Worm (Caenorhabditis elegans) whole organism, midembryonic: ENCODE measurements around the gene srw-41.

Experiments used
- T22C8.4 ChIP-seq: fragments of 200-800 bp; sonication (Bioruptor generic); IDR thresholded peaks from 2 replicates; pipeline ENCODE4 v1.3.6; 2022; ENCODE audit warnings: missing genetic modification characterization, missing compliant biosample characterization
- cog-1 ChIP-seq: sonication (generic microtip); optimal IDR thresholded peaks from 2 replicates; lab custom pipeline; 2016; ENCODE audit warnings: missing genetic modification characterization, missing compliant biosample characterization
- flt-1 ChIP-seq: fragments of 200-800 bp; sonication (Bioruptor generic); IDR thresholded peaks from 2 replicates; pipeline ENCODE4 v1.3.6; 2022; ENCODE audit warnings: missing genetic modification characterization, missing compliant biosample characterization
- klf-2 ChIP-seq: fragments of 200-800 bp; sonication (Bioruptor generic); conservative IDR thresholded peaks from 2 replicates; pipeline ENCODE4 v1.3.6; 2022; ENCODE audit warnings: missing genetic modification reagents, missing genetic modification characterization, missing compliant biosample characterization
- med-1 ChIP-seq: sonication (generic microtip); optimal IDR thresholded peaks from 2 replicates; lab custom pipeline; 2017; ENCODE audit warnings: missing genetic modification characterization, mild to moderate bottlenecking, missing compliant biosample characterization, antibody characterized with exemption, missing genetic modification reagents; ENCODE audit not compliant: insufficient read depth
- ref-1 ChIP-seq: fragments of 200-800 bp; sonication (Bioruptor generic); conservative IDR thresholded peaks from 2 replicates; pipeline ENCODE4 v1.3.6; 2022; ENCODE audit warnings: missing genetic modification reagents, missing genetic modification characterization, missing compliant biosample characterization
- tab-1 ChIP-seq: fragments of 200-800 bp; sonication (Bioruptor generic); IDR thresholded peaks from 2 replicates; pipeline ENCODE4 v1.3.6; 2022; ENCODE audit warnings: missing genetic modification characterization, missing compliant biosample characterization
- ztf-23 ChIP-seq: fragments of 200-800 bp; sonication (Bioruptor generic); IDR thresholded peaks from 2 replicates; pipeline ENCODE4 v1.3.6; 2022; ENCODE audit warnings: missing genetic modification reagents, missing genetic modification characterization, missing compliant biosample characterization
- ztf-29 ChIP-seq: fragments of 200-800 bp; sonication (Bioruptor generic); IDR thresholded peaks from 2 replicates; pipeline ENCODE4 v1.3.6; 2022; ENCODE audit warnings: missing genetic modification reagents, missing genetic modification characterization, missing compliant biosample characterization

srw-41 gene

ce11 chrV:16726915-16727314 lies 29.6 kb downstream of the srw-41 start, which contains the start of gene T25E12.14:
T25E12.14 (plus strand) TSS chrV:16727215.
- TF ChIP-seq T22C8.4 (GFP tag; lab: Robert Waterston, UW) (no peak), ztf-29 (GFP tag; lab: Robert Waterston, UW) (no peak), ztf-23 (GFP tag; lab: Robert Waterston, UW) (no peak), cog-1 (tag; lab: Kevin White, UChicago) (no peak)

- no peak for TF ChIP-seq flt-1 (GFP tag; lab: Robert Waterston, UW)
- no peak for TF ChIP-seq klf-2
Measured at ce11 chrV:16728431-16728830, 31.2 kb downstream of the srw-41 start, which contains the start of gene fbxa-127. fbxa-127 (plus strand) TSS chrV:16728731.

DNA sequence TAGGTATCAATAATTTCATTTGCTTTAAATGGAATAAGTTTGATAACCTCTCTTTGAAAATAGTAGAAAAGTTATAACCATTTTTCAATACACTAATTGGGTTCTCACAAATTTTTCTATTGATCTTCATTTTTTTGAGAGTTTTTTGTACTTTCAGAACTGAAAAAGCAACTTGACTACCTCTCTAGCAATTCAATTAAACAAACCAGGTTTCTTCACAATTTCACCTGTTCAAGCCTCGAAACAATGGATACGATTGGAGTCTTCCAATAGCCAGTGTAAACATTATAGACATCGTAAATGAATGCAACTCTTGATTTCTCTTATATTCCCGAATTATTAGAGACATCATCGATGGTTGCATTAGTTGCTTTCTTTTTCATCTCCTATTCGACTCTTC lies 32.7 kb downstream of the srw-41 start, which contains the start of gene srz-99:
TSS of gene srz-99 (plus strand) at position 301 of the 400 bp plus-strand sequence.
- TF ChIP-seq cog-1 (tag; lab: Kevin White, UChicago) (no peak), ztf-29 (GFP tag; lab: Robert Waterston, UW) (no peak), med-1 (GFP tag; lab: Kevin White, UChicago) (no peak), ref-1 (no peak), flt-1 (GFP tag; lab: Robert Waterston, UW) (no peak), T22C8.4 (GFP tag; lab: Robert Waterston, UW) (no peak), klf-2 (no peak), tab-1 (no peak), ztf-23 (GFP tag; lab: Robert Waterston, UW) (no peak)

DNA sequence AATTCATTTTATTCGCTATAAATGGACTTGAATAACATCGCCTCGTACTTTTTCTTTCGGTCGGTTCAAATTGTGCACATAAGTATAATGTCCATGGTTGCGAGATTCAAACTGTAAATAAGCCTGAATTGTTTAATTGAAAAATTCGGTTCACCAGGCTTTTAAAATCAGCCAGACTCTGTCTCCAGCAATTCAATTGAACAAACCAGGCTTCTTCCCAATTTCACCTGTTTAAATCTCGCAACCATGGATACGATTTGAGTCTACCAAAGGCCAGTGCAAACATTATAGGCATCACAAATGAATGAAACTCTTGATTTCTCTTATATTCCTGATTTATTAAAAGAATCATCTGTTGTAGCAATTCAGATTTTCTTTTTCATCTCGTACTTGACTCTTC lies 34.3 kb downstream of the srw-41 start, which contains the start of gene srz-100:
TSS of gene srz-100 (plus strand) at position 301 of the 400 bp plus-strand sequence.
- TF ChIP-seq ztf-29 (GFP tag; lab: Robert Waterston, UW) (no peak), tab-1 (no peak), ztf-23 (GFP tag; lab: Robert Waterston, UW) (no peak), klf-2 (no peak), med-1 (GFP tag; lab: Kevin White, UChicago) (no peak), cog-1 (tag; lab: Kevin White, UChicago) (no peak), T22C8.4 (GFP tag; lab: Robert Waterston, UW) (no peak), ref-1 (no peak), flt-1 (GFP tag; lab: Robert Waterston, UW) (no peak)

ce11 chrV:16733681-16734080 lies 36.4 kb downstream of the srw-41 start, which contains the start of gene T25E12.16:
T25E12.16 (minus strand) TSS chrV:16733781.
- TF ChIP-seq tab-1 (no peak), med-1 (GFP tag; lab: Kevin White, UChicago) (no peak), flt-1 (GFP tag; lab: Robert Waterston, UW) (no peak), klf-2 (no peak), ref-1 (no peak), ztf-29 (GFP tag; lab: Robert Waterston, UW) (no peak), cog-1 (tag; lab: Kevin White, UChicago) (no peak), ztf-23 (GFP tag; lab: Robert Waterston, UW) (no peak), T22C8.4 (GFP tag; lab: Robert Waterston, UW) (no peak)

DNA sequence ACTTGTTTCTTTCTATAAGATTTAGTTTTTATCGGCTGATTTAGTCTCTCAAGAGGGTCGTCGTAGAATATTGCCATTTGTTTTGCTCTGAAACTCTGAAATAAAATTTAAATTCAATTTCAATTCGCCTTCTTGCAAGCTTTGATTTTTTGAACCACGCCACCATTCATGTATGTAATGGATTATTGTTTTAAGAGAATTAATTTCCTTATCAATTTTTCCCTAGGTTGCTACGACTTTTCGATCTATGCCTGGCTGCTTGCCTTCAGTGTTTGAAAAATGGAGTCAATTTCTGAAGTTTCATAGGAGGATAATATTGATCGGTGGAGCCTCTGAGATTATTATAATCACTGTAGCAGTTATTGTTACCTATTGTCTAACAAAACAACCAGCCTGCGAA lies 38.2 kb downstream of the srw-41 start, which contains the start of the genes clec-38 and clec-34:
TSS of gene clec-38 (minus strand) at position 101 of the 400 bp plus-strand sequence.
TSS of gene clec-34 (plus strand) at position 248 of the 400 bp plus-strand sequence.
- TF ChIP-seq ref-1 = no peak
- no peak for TF ChIP-seq flt-1 (GFP tag; lab: Robert Waterston, UW)
- no peak for TF ChIP-seq cog-1 (tag; lab: Kevin White, UChicago)
- TF ChIP-seq med-1 (GFP tag; lab: Kevin White, UChicago) = no peak
- no peak for TF ChIP-seq klf-2
- no peak for TF ChIP-seq ztf-23 (GFP tag; lab: Robert Waterston, UW)
- no peak for TF ChIP-seq ztf-29 (GFP tag; lab: Robert Waterston, UW)
- no peak for TF ChIP-seq T22C8.4 (GFP tag; lab: Robert Waterston, UW)
- no peak for TF ChIP-seq tab-1

DNA sequence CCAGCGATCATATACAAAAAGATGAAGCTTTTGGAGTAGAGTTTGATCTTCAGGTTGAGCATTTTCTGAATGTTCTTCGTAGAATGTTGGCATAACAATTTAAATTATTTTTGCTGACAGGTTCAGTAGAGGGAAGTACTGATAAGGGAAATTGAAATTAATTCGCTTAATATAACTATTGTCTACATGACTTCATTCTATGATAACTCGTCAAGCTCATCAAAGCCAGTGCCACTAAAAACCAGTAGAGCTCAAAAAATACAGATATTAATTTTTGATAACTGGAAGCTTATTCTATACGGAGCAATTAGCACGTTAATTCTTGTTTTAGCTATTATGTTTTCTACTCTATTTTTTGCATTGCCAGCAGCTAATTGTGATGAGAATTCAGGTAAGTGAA lies 41.8 kb downstream of the srw-41 start, which contains the start of the genes clec-29 and clec-39:
TSS of gene clec-29 (minus strand) at position 101 of the 400 bp plus-strand sequence.
TSS of gene clec-39 (plus strand) at position 169 of the 400 bp plus-strand sequence.
- TF ChIP-seq ref-1 = no peak
- no peak for TF ChIP-seq T22C8.4 (GFP tag; lab: Robert Waterston, UW)
- TF ChIP-seq ztf-23 (GFP tag; lab: Robert Waterston, UW) = no peak

- TF ChIP-seq ref-1 = no peak
- no peak for TF ChIP-seq flt-1 (GFP tag; lab: Robert Waterston, UW)
- TF ChIP-seq ztf-23 (GFP tag; lab: Robert Waterston, UW) = no peak
- no peak for TF ChIP-seq med-1 (GFP tag; lab: Kevin White, UChicago)
- no peak for TF ChIP-seq T22C8.4 (GFP tag; lab: Robert Waterston, UW)
- TF ChIP-seq cog-1 (tag; lab: Kevin White, UChicago) = no peak
- no peak for TF ChIP-seq klf-2
- no peak for TF ChIP-seq tab-1
- no peak for TF ChIP-seq ztf-29 (GFP tag; lab: Robert Waterston, UW)
Measured at ce11 chrV:16742123-16742522, 44.8 kb downstream of the srw-41 start, which contains the start of gene T25E12.6. T25E12.6 (plus strand) TSS chrV:16742423.

DNA sequence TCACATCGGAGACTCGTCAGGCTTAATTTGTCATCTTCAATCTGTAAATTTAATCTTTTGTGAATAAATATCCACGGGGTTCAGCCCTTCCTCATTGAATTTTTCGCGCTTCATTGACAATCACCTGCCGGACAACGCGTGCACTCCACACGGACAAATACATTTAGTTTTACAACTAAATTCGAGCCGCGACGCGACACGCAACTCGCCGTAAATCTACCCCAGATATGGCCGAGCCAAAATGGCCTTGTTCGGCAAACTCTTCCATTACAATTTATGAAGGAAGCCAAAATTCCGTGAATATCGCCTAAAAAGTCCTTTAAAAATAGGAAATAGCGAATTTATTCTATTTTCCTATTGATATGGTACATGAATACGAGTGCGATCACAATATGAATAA lies 47.5 kb downstream of the srw-41 start:
- TF ChIP-seq ref-1 = no peak
- no peak for TF ChIP-seq med-1 (GFP tag; lab: Kevin White, UChicago)
- TF ChIP-seq ztf-29 (GFP tag; lab: Robert Waterston, UW) = no peak
- TF ChIP-seq ztf-23 (GFP tag; lab: Robert Waterston, UW) = no peak
- TF ChIP-seq cog-1 (tag; lab: Kevin White, UChicago) = no peak
- TF ChIP-seq klf-2 = no peak
- no peak for TF ChIP-seq flt-1 (GFP tag; lab: Robert Waterston, UW)
- TF ChIP-seq tab-1 = no peak

DNA sequence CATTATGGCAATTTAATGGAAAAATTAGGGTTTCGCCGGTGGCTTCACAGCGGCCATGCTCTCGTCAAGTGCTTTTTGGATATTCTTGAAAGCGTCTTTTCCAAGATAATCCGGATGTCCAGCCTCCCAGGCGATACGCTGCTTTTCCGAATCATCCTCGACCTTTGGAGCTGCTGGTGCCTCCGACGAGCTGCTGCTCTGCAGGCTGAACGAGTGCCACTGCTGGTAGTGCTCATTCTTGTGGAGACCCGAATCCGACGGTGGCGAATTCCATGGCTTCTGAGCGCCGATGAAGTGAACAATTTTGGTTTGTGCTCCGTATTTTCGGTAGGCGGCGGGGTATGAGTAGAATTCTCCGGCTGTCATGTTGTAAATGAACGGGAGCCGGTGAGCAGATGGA lies 47.9 kb downstream of the srw-41 start:
- TF ChIP-seq flt-1 (GFP tag; lab: Robert Waterston, UW) = no peak
- no peak for TF ChIP-seq med-1 (GFP tag; lab: Kevin White, UChicago)
- TF ChIP-seq cog-1 (tag; lab: Kevin White, UChicago) = no peak
- TF ChIP-seq tab-1 = no peak
- TF ChIP-seq ref-1 = no peak
- no peak for TF ChIP-seq ztf-23 (GFP tag; lab: Robert Waterston, UW)
- no peak for TF ChIP-seq klf-2
- TF ChIP-seq T22C8.4 (GFP tag; lab: Robert Waterston, UW) = no peak
- TF ChIP-seq ztf-29 (GFP tag; lab: Robert Waterston, UW) = no peak
